Worm (Caenorhabditis elegans) whole organism, young adult: ENCODE data around the gene T23B5.6.

Source experiments
- C17E4.6 ChIP-seq: fragments of 200-800 bp; sonication (Bioruptor generic); IDR thresholded peaks from 2 replicates; pipeline ENCODE4 v1.3.6; 2022; ENCODE audit warnings: missing genetic modification reagents, missing genetic modification characterization, missing compliant biosample characterization
- atf-7 ChIP-seq: sonication (generic microtip); optimal IDR thresholded peaks from 2 replicates; lab custom pipeline; 2017; ENCODE audit warnings: mild to moderate bottlenecking, missing genetic modification characterization, missing compliant biosample characterization
- chd-7 ChIP-seq: sonication (generic microtip); optimal IDR thresholded peaks from 2 replicates; lab custom pipeline; 2016; ENCODE audit warnings: mild to moderate bottlenecking, missing genetic modification characterization, moderate library complexity, missing compliant biosample characterization
- unc-130 ChIP-seq: sonication (generic microtip); optimal IDR thresholded peaks from 2 replicates; lab custom pipeline; 2016; ENCODE audit warnings: missing genetic modification reagents, missing genetic modification characterization, missing compliant biosample characterization

DNA sequence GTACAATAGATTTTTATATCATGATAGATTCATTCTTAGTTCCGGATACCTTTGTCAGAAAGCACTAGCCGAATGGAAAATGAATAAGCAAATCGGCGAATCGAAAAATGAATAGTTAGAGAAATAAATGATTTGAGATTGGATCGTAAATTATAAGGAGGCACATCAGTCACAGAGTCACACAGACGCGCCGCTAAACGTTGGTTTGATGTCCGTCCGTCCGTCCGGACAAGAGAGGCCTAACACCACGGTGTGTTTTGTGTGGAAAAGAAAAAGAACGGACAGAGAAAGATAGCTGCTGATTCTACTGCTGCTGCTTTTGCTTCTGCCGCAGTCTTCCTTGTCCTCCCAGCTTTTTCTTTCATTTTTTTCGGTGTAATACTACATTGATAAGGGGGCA, 23.9 kb upstream of the T23B5.6 start:
- TF ChIP-seq chd-7 (tag; lab: Kevin White, UChicago) (no peak), C17E4.6 (GFP tag; lab: Robert Waterston, UW) (no peak), unc-130 (GFP tag; lab: Kevin White, UChicago) (no peak), atf-7 (tag; lab: Kevin White, UChicago) (no peak)
